Worm (Caenorhabditis elegans): ENCODE data around the gene K11H12.1.

ce11 chrIV:625947-626548 is 27.2 kb downstream of the K11H12.1 start:
- TF ChIP-seq dao-5 (tag; optimal IDR thresholded peaks at IDR 0.05): no peak
- no peak for TF ChIP-seq W03F9.2 (tag; optimal IDR thresholded peaks at IDR 0.05)
- no peak for TF ChIP-seq him-1 (tag; optimal IDR thresholded peaks at IDR 0.05)
